Fruit fly (Drosophila melanogaster) whole organism, embryonic: ENCODE results near the gene drl.

ENCODE experiments used
- CG1603 ChIP-seq: fragments of 200-800 bp; sonication (Bioruptor generic); optimal IDR thresholded peaks from 2 replicates; lab custom pipeline; 2019; ENCODE audit warnings: missing biosample characterization, mild to moderate bottlenecking, missing genetic modification characterization, moderate library complexity
- Doc3 ChIP-seq: fragments of 200-800 bp; sonication (Bioruptor generic); IDR thresholded peaks from 3 replicates; pipeline ENCODE4 v1.3.6; 2022; ENCODE audit warnings: missing biosample characterization, missing genetic modification characterization; ENCODE audit not compliant: partially characterized antibody
- HLH3B ChIP-seq: fragments of 200-800 bp; sonication (Bioruptor generic); IDR thresholded peaks from 2 replicates; pipeline ENCODE4 v1.3.6; 2022; ENCODE audit warnings: missing biosample characterization, missing genetic modification characterization
- dati ChIP-seq: fragments of 200-800 bp; sonication (Bioruptor generic); IDR thresholded peaks from 2 replicates; pipeline ENCODE4 v1.3.6; 2022; ENCODE audit warnings: missing biosample characterization, missing genetic modification characterization
- h ChIP-seq: fragments of >200 bp; optimal IDR thresholded peaks from 2 replicates; lab custom pipeline; 2017

dm6 chr2L:19182710-19183109 is 7.4 kb upstream of the drl start, which contains the start of gene CG42688:
- TF ChIP-seq h (lab: Kevin White, UChicago): no peak
- no peak for TF ChIP-seq Doc3 (GFP tag; lab: Robert Waterston, UW)
- TF ChIP-seq dati: no peak
- TF ChIP-seq HLH3B (GFP tag; lab: Robert Waterston, UW): no peak
- TF ChIP-seq CG1603 (tag; lab: Kevin White, UChicago): no peak
